Fruit fly (Drosophila melanogaster): ENCODE data around the gene bero.

- TF ChIP-seq insv (optimal IDR thresholded peaks at IDR 0.05) (no peak), h (optimal IDR thresholded peaks at IDR 0.05) (no peak), psq (optimal IDR thresholded peaks at IDR 0.05) (no peak), Sin3A (optimal IDR thresholded peaks at IDR 0.05) (no peak), Myc (optimal IDR thresholded peaks at IDR 0.05) (no peak)
Measured at dm6 chr2L:20898478-20899075, 40.1 kb downstream of the bero start.

Data from Kc167 (cell line).